Fruit fly (Drosophila melanogaster): ENCODE measurements around the gene CG18731.

dm6 chr3R:29689211-29689610 is 35.6 kb upstream of the CG18731 start, which contains the start of gene Obp99c:
- no peak for TF ChIP-seq psq (optimal IDR thresholded peaks at IDR 0.05)
- TF ChIP-seq h (optimal IDR thresholded peaks at IDR 0.05), result no peak
- no peak for TF ChIP-seq insv (optimal IDR thresholded peaks at IDR 0.05)
- TF ChIP-seq Myc (optimal IDR thresholded peaks at IDR 0.05), result no peak
- TF ChIP-seq ttk (optimal IDR thresholded peaks at IDR 0.05), result no peak

Measured in Kc167 (cell line).